Worm (Caenorhabditis elegans) whole organism, late embryonic: Measurements from ENCODE around the gene ZK180.6.

Source experiments
- C38D4.7 ChIP-seq: fragments of 200-800 bp; sonication (Bioruptor generic); optimal IDR thresholded peaks from 2 replicates; lab custom pipeline; 2018; ENCODE audit warnings: mild to moderate bottlenecking, missing genetic modification characterization, moderate library complexity, missing compliant biosample characterization
- K02D7.2 ChIP-seq: sonication (generic microtip); optimal IDR thresholded peaks from 2 replicates; lab custom pipeline; 2017; ENCODE audit warnings: mild to moderate bottlenecking, missing genetic modification characterization, missing compliant biosample characterization
- K09A11.1 ChIP-seq: sonication (generic microtip); optimal IDR thresholded peaks from 2 replicates; lab custom pipeline; 2017; ENCODE audit warnings: antibody characterized with exemption, mild to moderate bottlenecking, missing genetic modification characterization, missing compliant biosample characterization; ENCODE audit not compliant: insufficient read depth
- T23F11.4 ChIP-seq: fragments of 200-800 bp; sonication (Bioruptor generic); optimal IDR thresholded peaks from 2 replicates; lab custom pipeline; 2018; ENCODE audit warnings: mild to moderate bottlenecking, missing genetic modification characterization, missing compliant biosample characterization
- Y22D7AL.16 ChIP-seq: sonication (generic microtip); optimal IDR thresholded peaks from 2 replicates; lab custom pipeline; 2016; ENCODE audit warnings: missing genetic modification characterization, missing compliant biosample characterization
- ama-1 ChIP-seq: fragments of 150-350 bp; optimal IDR thresholded peaks from 2 replicates; lab custom pipeline; 2014
- ceh-14 ChIP-seq: sonication (generic microtip); optimal IDR thresholded peaks from 2 replicates; lab custom pipeline; 2016; ENCODE audit warnings: missing genotype, missing genetic modification characterization, missing compliant biosample characterization
- ceh-18 ChIP-seq: sonication (generic microtip); optimal IDR thresholded peaks from 2 replicates; lab custom pipeline; 2016; ENCODE audit warnings: missing genetic modification characterization, missing compliant biosample characterization
- ceh-2 ChIP-seq: sonication (generic microtip); optimal IDR thresholded peaks from 2 replicates; lab custom pipeline; 2016; ENCODE audit warnings: missing genotype, missing genetic modification characterization, missing compliant biosample characterization
- ceh-22 ChIP-seq: sonication (generic microtip); optimal IDR thresholded peaks from 2 replicates; lab custom pipeline; 2017; ENCODE audit warnings: missing biosample characterization, missing genetic modification characterization
- ceh-30 ChIP-seq: fragments of 150-350 bp; optimal IDR thresholded peaks from 2 replicates; lab custom pipeline; 2014; ENCODE audit warnings: missing biosample characterization, missing genetic modification characterization
- ceh-34 ChIP-seq: sonication (generic microtip); optimal IDR thresholded peaks from 2 replicates; lab custom pipeline; 2016; ENCODE audit warnings: mild to moderate bottlenecking, missing genetic modification characterization, missing compliant biosample characterization
- ceh-45 ChIP-seq: fragments of 200-800 bp; sonication (Bioruptor generic); IDR thresholded peaks from 2 replicates; pipeline ENCODE4 v1.3.6; 2022; ENCODE audit warnings: missing genetic modification reagents, missing genetic modification characterization, missing compliant biosample characterization
- ceh-48 ChIP-seq: sonication (generic microtip); optimal IDR thresholded peaks from 2 replicates; lab custom pipeline; 2016; ENCODE audit warnings: missing genetic modification characterization, inconsistent platforms, missing compliant biosample characterization
- ceh-6 ChIP-seq: fragments of 200-800 bp; sonication (Bioruptor generic); optimal IDR thresholded peaks from 2 replicates; lab custom pipeline; 2018; ENCODE audit warnings: mild to moderate bottlenecking, missing genetic modification characterization, missing compliant biosample characterization
- che-1 ChIP-seq: sonication (generic microtip); optimal IDR thresholded peaks from 2 replicates; lab custom pipeline; 2016; ENCODE audit warnings: mild to moderate bottlenecking, missing genetic modification characterization, missing compliant biosample characterization
- dmd-4 ChIP-seq: sonication (generic microtip); optimal IDR thresholded peaks from 2 replicates; lab custom pipeline; 2016; ENCODE audit warnings: borderline replicate concordance, missing genetic modification characterization, missing compliant biosample characterization
- dve-1 ChIP-seq: sonication (generic microtip); optimal IDR thresholded peaks from 2 replicates; lab custom pipeline; 2017; ENCODE audit warnings: antibody characterized with exemption, mild to moderate bottlenecking, missing genetic modification characterization, missing compliant biosample characterization
- elt-2 ChIP-seq: sonication (generic microtip); optimal IDR thresholded peaks from 2 replicates; lab custom pipeline; 2016; ENCODE audit warnings: missing genetic modification reagents, missing genetic modification characterization, missing compliant biosample characterization
- eyg-1 ChIP-seq: sonication (generic microtip); optimal IDR thresholded peaks from 2 replicates; lab custom pipeline; 2016; ENCODE audit warnings: missing genotype, missing genetic modification characterization, missing compliant biosample characterization
- fax-1 ChIP-seq: sonication (generic microtip); optimal IDR thresholded peaks from 2 replicates; lab custom pipeline; 2016; ENCODE audit warnings: missing genotype, missing genetic modification characterization, missing compliant biosample characterization
- fkh-10 ChIP-seq: fragments of 150-350 bp; optimal IDR thresholded peaks from 2 replicates; lab custom pipeline; 2014; ENCODE audit warnings: missing biosample characterization, missing genetic modification reagents, missing genetic modification characterization
- hlh-13 ChIP-seq: fragments of 200-800 bp; sonication (Bioruptor generic); optimal IDR thresholded peaks from 2 replicates; lab custom pipeline; 2018; ENCODE audit warnings: mild to moderate bottlenecking, missing genetic modification characterization, missing compliant biosample characterization
- hlh-30 ChIP-seq: sonication (generic microtip); optimal IDR thresholded peaks from 2 replicates; lab custom pipeline; 2017; ENCODE audit warnings: antibody characterized with exemption, missing genetic modification characterization, missing compliant biosample characterization; ENCODE audit not compliant: insufficient read depth
- mec-3 ChIP-seq: sonication (generic microtip); optimal IDR thresholded peaks from 2 replicates; lab custom pipeline; 2016; ENCODE audit warnings: borderline replicate concordance, missing genetic modification characterization, missing compliant biosample characterization
- nfya-1 ChIP-seq: sonication (generic microtip); optimal IDR thresholded peaks from 2 replicates; lab custom pipeline; 2017; ENCODE audit warnings: missing genetic modification characterization, mild to moderate bottlenecking, missing compliant biosample characterization, antibody characterized with exemption, moderate library complexity
- nhr-11 ChIP-seq: fragments of 150-350 bp; optimal IDR thresholded peaks from 2 replicates; lab custom pipeline; 2014; ENCODE audit warnings: missing biosample characterization, missing genetic modification characterization
- nhr-232 ChIP-seq: sonication (generic microtip); optimal IDR thresholded peaks from 2 replicates; lab custom pipeline; 2016; ENCODE audit warnings: missing genetic modification characterization, missing compliant biosample characterization
- npax-4 ChIP-seq: sonication (generic microtip); optimal IDR thresholded peaks from 2 replicates; lab custom pipeline; 2016; ENCODE audit warnings: missing genetic modification characterization, missing compliant biosample characterization
- odd-2 ChIP-seq: sonication (generic microtip); optimal IDR thresholded peaks from 2 replicates; lab custom pipeline; 2017; ENCODE audit warnings: antibody characterized with exemption, mild to moderate bottlenecking, missing genetic modification characterization, missing compliant biosample characterization
- pat-9 ChIP-seq: fragments of 200-800 bp; sonication (Bioruptor generic); optimal IDR thresholded peaks from 2 replicates; lab custom pipeline; 2018; ENCODE audit warnings: mild to moderate bottlenecking, missing genetic modification characterization, moderate library complexity, missing compliant biosample characterization
- pax-1 ChIP-seq: fragments of 150-350 bp; optimal IDR thresholded peaks from 2 replicates; lab custom pipeline; 2014; ENCODE audit warnings: missing biosample characterization, missing genetic modification characterization
- pha-4 ChIP-seq: fragments of 150-350 bp; optimal IDR thresholded peaks from 2 replicates; lab custom pipeline; 2018; ENCODE audit warnings: missing biosample characterization, missing genetic modification reagents, missing genetic modification characterization
- pqm-1 ChIP-seq: sonication (generic microtip); optimal IDR thresholded peaks from 2 replicates; lab custom pipeline; 2016; ENCODE audit warnings: missing genetic modification characterization, missing compliant biosample characterization
- pros-1 ChIP-seq: fragments of 150-350 bp; optimal IDR thresholded peaks from 2 replicates; lab custom pipeline; 2014; ENCODE audit warnings: missing biosample characterization, missing genetic modification reagents, missing genetic modification characterization
- sdc-2 ChIP-seq: sonication (generic microtip); optimal IDR thresholded peaks from 2 replicates; lab custom pipeline; 2016; ENCODE audit warnings: missing genotype, missing genetic modification characterization, missing compliant biosample characterization
- syd-9 ChIP-seq: sonication (generic microtip); optimal IDR thresholded peaks from 2 replicates; lab custom pipeline; 2016; ENCODE audit warnings: mild to moderate bottlenecking, missing genetic modification characterization, moderate library complexity, missing compliant biosample characterization
- tbx-7 ChIP-seq: sonication (generic microtip); optimal IDR thresholded peaks from 2 replicates; lab custom pipeline; 2016; ENCODE audit warnings: missing genotype, missing genetic modification characterization, missing compliant biosample characterization
- unc-42 ChIP-seq: sonication (generic microtip); optimal IDR thresholded peaks from 2 replicates; lab custom pipeline; 2016; ENCODE audit warnings: missing genotype, missing genetic modification characterization, missing compliant biosample characterization
- unc-86 ChIP-seq: sonication (generic microtip); optimal IDR thresholded peaks from 2 replicates; lab custom pipeline; 2016; ENCODE audit warnings: missing genetic modification characterization, missing compliant biosample characterization

The ZK180.6 gene

ce11 chrIV:4564541-4564940, 39.7 kb upstream of the ZK180.6 start:
- TF ChIP-seq pros-1 (no peak), tbx-7 (tag; lab: Kevin White, UChicago) (no peak), Y22D7AL.16 (tag; lab: Kevin White, UChicago) (no peak), mec-3 (tag; lab: Kevin White, UChicago) (no peak), pha-4 (no peak), dve-1 (tag; lab: Kevin White, UChicago) (no peak), ceh-34 (tag; lab: Kevin White, UChicago) (no peak), syd-9 (no peak), K02D7.2 (tag; lab: Kevin White, UChicago) (no peak), ceh-18 (tag; lab: Kevin White, UChicago) (no peak), unc-86 (tag; lab: Kevin White, UChicago) (no peak)

DNA sequence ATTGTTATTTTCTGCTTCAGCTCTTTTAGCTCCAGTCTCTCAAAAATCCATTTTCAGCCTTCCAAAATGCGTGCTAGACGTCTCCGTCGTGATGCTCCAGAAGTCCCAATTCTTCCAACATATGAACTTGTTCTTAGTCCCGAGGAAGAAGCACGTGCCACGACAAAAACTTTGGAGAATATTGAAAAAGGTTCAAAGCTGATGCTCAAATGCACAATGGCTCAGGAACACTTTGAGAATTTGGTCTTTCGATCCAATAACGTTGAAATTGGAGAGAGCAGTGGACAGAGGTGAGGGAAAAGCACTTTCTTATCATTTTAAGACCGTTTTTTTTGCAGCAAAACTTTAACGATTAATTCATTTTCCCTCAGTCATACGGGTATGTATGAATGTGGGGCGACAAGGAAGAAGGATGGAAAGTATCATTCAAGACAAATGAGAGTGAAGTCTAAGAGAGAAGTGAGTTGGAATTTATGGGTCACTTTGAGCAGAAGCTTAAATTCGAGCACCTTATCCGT, 37.8 kb upstream of the ZK180.6 start, which contains the start of gene igeg-1:
Gene igeg-1, plus strand, starts transcription at position 51 of the 518 bp plus-strand sequence.
- TF ChIP-seq dmd-4 (no peak), elt-2 (tag; lab: Kevin White, UChicago) (no peak), ceh-48 (no peak), pqm-1 (tag; lab: Kevin White, UChicago) (no peak), nhr-11 (no peak), K09A11.1 (tag; lab: Kevin White, UChicago) (no peak), C38D4.7 (GFP tag; lab: Kevin White, UChicago) (no peak), odd-2 (tag; lab: Kevin White, UChicago) (no peak), sdc-2 (no peak), nfya-1 (tag; lab: Kevin White, UChicago) (no peak), hlh-30 (tag; lab: Kevin White, UChicago) (no peak), che-1 (tag; lab: Kevin White, UChicago) (no peak), T23F11.4 (no peak), dve-1 (tag; lab: Kevin White, UChicago) (no peak)

DNA sequence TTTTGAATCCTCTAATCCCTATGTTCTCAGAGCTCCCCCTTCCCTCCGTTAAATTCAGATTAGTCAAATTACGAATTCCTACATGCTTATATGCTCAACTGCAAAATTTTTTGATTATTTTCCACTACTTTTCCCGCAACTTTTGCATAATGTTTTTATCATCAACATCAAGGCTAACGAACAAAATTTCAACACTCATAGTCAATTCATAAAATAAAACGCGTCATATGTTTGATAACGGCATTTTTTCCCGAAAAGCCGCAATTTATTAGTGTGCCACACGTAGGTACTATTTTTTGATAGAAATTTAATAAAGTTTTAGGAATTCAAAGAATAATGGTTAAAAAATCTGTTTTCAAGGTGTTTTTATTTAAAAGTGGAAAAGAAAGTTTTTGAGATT, 34.3 kb upstream of the ZK180.6 start:
- no peak for TF ChIP-seq ceh-45 (GFP tag; lab: Robert Waterston, UW)
- no peak for TF ChIP-seq pha-4
- TF ChIP-seq unc-42 (tag; lab: Kevin White, UChicago), result no peak
- no peak for TF ChIP-seq pat-9 (tag; lab: Kevin White, UChicago)
- no peak for TF ChIP-seq dve-1 (tag; lab: Kevin White, UChicago)
- TF ChIP-seq hlh-13 (GFP tag; lab: Kevin White, UChicago), result no peak
- no peak for TF ChIP-seq ceh-2 (tag; lab: Kevin White, UChicago)
- TF ChIP-seq elt-2 (tag; lab: Kevin White, UChicago), result no peak
- TF ChIP-seq K09A11.1 (tag; lab: Kevin White, UChicago), result no peak
- TF ChIP-seq eyg-1 (tag; lab: Kevin White, UChicago), result no peak
- no peak for TF ChIP-seq dmd-4
- no peak for TF ChIP-seq nhr-232
- no peak for TF ChIP-seq fkh-10
- TF ChIP-seq ceh-14, result no peak
- TF ChIP-seq pax-1 (tag; lab: Kevin White, UChicago), result no peak
- no peak for TF ChIP-seq odd-2 (tag; lab: Kevin White, UChicago)
- TF ChIP-seq ceh-18 (tag; lab: Kevin White, UChicago), result no peak
- no peak for TF ChIP-seq fax-1 (tag; lab: Kevin White, UChicago)
- no peak for TF ChIP-seq npax-4 (tag; lab: Kevin White, UChicago)
- no peak for TF ChIP-seq ama-1 (lab: Kevin White, UChicago)

DNA sequence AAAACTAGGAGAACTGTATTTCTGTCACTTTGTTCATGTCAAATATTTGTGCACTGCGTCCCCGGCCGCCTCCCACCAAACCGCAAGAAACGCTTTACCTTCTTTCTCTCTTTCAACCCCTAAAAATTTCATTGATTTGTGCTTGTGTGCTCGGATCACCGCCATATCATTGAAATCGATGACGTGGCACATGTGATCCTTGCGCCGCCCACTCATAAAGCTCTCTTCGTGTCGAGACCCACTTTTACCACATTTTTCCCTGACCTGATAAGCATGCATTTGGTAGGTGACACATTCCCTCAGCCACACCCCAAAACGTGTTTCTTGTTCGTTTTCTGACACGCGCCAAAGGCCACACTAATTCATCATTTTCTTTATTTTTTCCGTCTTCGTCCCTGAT, 32.9 kb upstream of the ZK180.6 start:
- TF ChIP-seq ceh-30 (tag; lab: Kevin White, UChicago) (no peak), ceh-6 (GFP tag; lab: Kevin White, UChicago) (no peak), pat-9 (tag; lab: Kevin White, UChicago) (no peak), nhr-232 (no peak), pha-4 (no peak), ceh-22 (no peak), ceh-18 (tag; lab: Kevin White, UChicago) (no peak), hlh-13 (GFP tag; lab: Kevin White, UChicago) (no peak), ceh-48 (no peak), npax-4 (tag; lab: Kevin White, UChicago) (no peak), hlh-30 (tag; lab: Kevin White, UChicago) (no peak)
